Fruit fly (Drosophila melanogaster): ENCODE results near the gene CG43091.

CG43091 gene

DNA sequence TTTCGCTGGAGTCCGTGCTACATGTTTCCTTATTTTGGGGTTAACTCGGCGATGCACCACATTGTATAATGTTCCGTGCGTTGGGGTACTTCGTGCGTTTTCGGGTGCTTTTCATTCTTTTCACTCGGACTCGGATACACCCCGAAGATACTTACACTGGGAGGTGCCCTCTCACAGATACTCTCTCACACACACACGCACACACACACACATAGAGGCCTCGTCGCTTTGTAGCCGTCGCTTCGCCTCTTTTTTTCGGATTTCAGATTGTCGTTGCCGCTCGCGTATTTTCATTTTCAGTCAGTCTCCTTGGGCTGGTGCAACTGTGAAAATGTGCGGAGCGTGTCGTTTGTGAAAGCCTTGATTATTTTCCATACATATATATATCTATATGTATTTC is 12.9 kb upstream of the CG43091 start (continued):
- TF ChIP-seq so (GFP tag; IDR thresholded peaks at IDR 0.05) (peak; percentile 78; the same call in 2 of the 3 replicates), twi (tag; optimal IDR thresholded peaks at IDR 0.05) (peak; percentile 14), caup (GFP tag; optimal IDR thresholded peaks at IDR 0.05; ENCODE audit: severe bottlenecking) (peak; percentile 8), CG6813 (GFP tag; optimal IDR thresholded peaks at IDR 0.05) (no peak), Stat92E (GFP tag; optimal IDR thresholded peaks at IDR 0.05) (peak in 1 of 3 experiments; percentile 36), sna (GFP tag; IDR thresholded peaks at IDR 0.05; ENCODE audit: partially characterized antibody) (no peak), CG15601 (tag; optimal IDR thresholded peaks at IDR 0.05) (no peak), ci (GFP tag; IDR thresholded peaks at IDR 0.05) (peak; percentile 83; the same call in 2 of the 3 replicates), TFAM (GFP tag; optimal IDR thresholded peaks at IDR 0.05) (no peak), CG16863 (GFP tag; optimal IDR thresholded peaks at IDR 0.05) (no peak), bsh (GFP tag; optimal IDR thresholded peaks at IDR 0.05) (peak in 1 of 2 experiments; percentile 14), CG10366 (GFP tag; IDR thresholded peaks at IDR 0.05) (peak; percentile 30; the same call in 1 of the 2 replicates), ara (GFP tag; IDR thresholded peaks at IDR 0.05) (no peak), Doc3 (GFP tag; IDR thresholded peaks at IDR 0.05; ENCODE audit: partially characterized antibody) (no peak), disco-r (GFP tag; optimal IDR thresholded peaks at IDR 0.05) (no peak), Dfd (GFP tag; optimal IDR thresholded peaks at IDR 0.05) (no peak), bbx (GFP tag; IDR thresholded peaks at IDR 0.05; ENCODE audit: partially characterized antibody) (no peak), nmo (GFP tag; optimal IDR thresholded peaks at IDR 0.05) (no peak), CG6175 (GFP tag; IDR thresholded peaks at IDR 0.05) (no peak), pita (GFP tag; optimal IDR thresholded peaks at IDR 0.05) (no peak), corto (GFP tag; optimal IDR thresholded peaks at IDR 0.05) (peak; percentile 28), maf-S (GFP tag; optimal IDR thresholded peaks at IDR 0.05) (no peak), ems (GFP tag; optimal IDR thresholded peaks at IDR 0.05) (no peak), Chrac-16 (GFP tag; optimal IDR thresholded peaks at IDR 0.05) (no peak), Dp (GFP tag; optimal IDR thresholded peaks at IDR 0.05) (no peak), Hr3 (GFP tag; optimal IDR thresholded peaks at IDR 0.05) (no peak), ato (GFP tag; IDR thresholded peaks at IDR 0.05; ENCODE audit: partially characterized antibody) (no peak), CG17568 (GFP tag; optimal IDR thresholded peaks at IDR 0.05) (no peak), fd64A (GFP tag; optimal IDR thresholded peaks at IDR 0.05) (no peak), pho (GFP tag; optimal IDR thresholded peaks at IDR 0.05) (no peak), zen2 (GFP tag; IDR thresholded peaks at IDR 0.05; ENCODE audit: partially characterized antibody) (0 out of 3 replicates have a peak, but pooled peaks have one; percentile 37), CkIIα-i1 (GFP tag; IDR thresholded peaks at IDR 0.05) (no peak), sr (GFP tag; IDR thresholded peaks at IDR 0.05) (no peak), crol (GFP tag; IDR thresholded peaks at IDR 0.05) (no peak), Doc2 (GFP tag; IDR thresholded peaks at IDR 0.05) (no peak), hkb (optimal IDR thresholded peaks at IDR 0.05) (no peak), hkb (GFP tag; IDR thresholded peaks at IDR 0.05) (peak; percentile 47; the same call in 1 of the 2 replicates), CG12071 (GFP tag; optimal IDR thresholded peaks at IDR 0.05) (peak; percentile 27), sd (tag; optimal IDR thresholded peaks at IDR 0.05) (peak; percentile 22), CG17612 (GFP tag; IDR thresholded peaks at IDR 0.05) (no peak), CG10959 (GFP tag; IDR thresholded peaks at IDR 0.05) (no peak), CG9932 (GFP tag; IDR thresholded peaks at IDR 0.05) (no peak), CG15269 (tag; optimal IDR thresholded peaks at IDR 0.05) (no peak), Side (GFP tag; optimal IDR thresholded peaks at IDR 0.05) (no peak), btn (GFP tag; optimal IDR thresholded peaks at IDR 0.05) (no peak), CG10979 (tag; optimal IDR thresholded peaks at IDR 0.05) (no peak), Drgx (GFP tag; IDR thresholded peaks at IDR 0.05) (peak; percentile 80), CG2712 (tag; optimal IDR thresholded peaks at IDR 0.05) (peak; percentile 0), Oaz (GFP tag; IDR thresholded peaks at IDR 0.05) (no peak), kni (GFP tag; optimal IDR thresholded peaks at IDR 0.05) (no peak), CG34422 (GFP tag; IDR thresholded peaks at IDR 0.05) (peak; percentile 42; the same call in 1 of the 3 replicates)

Data from whole organism, embryonic.